Worm (Caenorhabditis elegans) whole organism, mixed stage, embryonic: ENCODE measurements around the gene srdh-1.

Source experiments
- blmp-1 ChIP-seq: fragments of 150-350 bp; optimal IDR thresholded peaks from 2 replicates; lab custom pipeline; 2014; ENCODE audit warnings: missing biosample characterization, missing genetic modification characterization
- ceh-83 ChIP-seq: fragments of 200-800 bp; sonication (Bioruptor generic); optimal IDR thresholded peaks from 2 replicates; lab custom pipeline; 2018; ENCODE audit warnings: mild to moderate bottlenecking, missing genetic modification characterization, missing compliant biosample characterization
- hlh-1 ChIP-seq: fragments of 150-350 bp; optimal IDR thresholded peaks from 2 replicates; lab custom pipeline; 2014; ENCODE audit warnings: missing biosample characterization, missing genetic modification reagents, missing genetic modification characterization
- mep-1 ChIP-seq: fragments of 150-350 bp; optimal IDR thresholded peaks from 2 replicates; lab custom pipeline; 2017; ENCODE audit warnings: missing biosample characterization, missing genetic modification reagents, missing genetic modification characterization, inconsistent platforms
- nhr-12 ChIP-seq: fragments of 150-350 bp; optimal IDR thresholded peaks from 2 replicates; lab custom pipeline; 2014; ENCODE audit warnings: missing biosample characterization, missing genetic modification characterization
- nhr-28 ChIP-seq: fragments of 150-350 bp; optimal IDR thresholded peaks from 2 replicates; lab custom pipeline; 2014; ENCODE audit warnings: missing biosample characterization, missing genetic modification characterization
- nhr-76 ChIP-seq: sonication (generic microtip); optimal IDR thresholded peaks from 2 replicates; lab custom pipeline; 2017; ENCODE audit warnings: missing biosample characterization, missing genetic modification characterization
- sptf-1 ChIP-seq: sonication (generic microtip); optimal IDR thresholded peaks from 2 replicates; lab custom pipeline; 2017; ENCODE audit warnings: mild to moderate bottlenecking, missing genetic modification characterization, moderate library complexity, missing compliant biosample characterization
- unc-39 ChIP-seq: fragments of 150-350 bp; optimal IDR thresholded peaks from 2 replicates; lab custom pipeline; 2014; ENCODE audit warnings: missing biosample characterization, missing genetic modification characterization
- ztf-11 ChIP-seq: fragments of 150-350 bp; optimal IDR thresholded peaks from 2 replicates; lab custom pipeline; 2014; ENCODE audit warnings: missing biosample characterization, missing genetic modification characterization

- TF ChIP-seq nhr-28 (tag; lab: Kevin White, UChicago) (no peak), ztf-11 (tag; lab: Kevin White, UChicago) (no peak), ceh-83 (GFP tag; lab: Kevin White, UChicago) (no peak), hlh-1 (no peak), mep-1 (tag; lab: Kevin White, UChicago) (no peak), nhr-12 (tag; lab: Kevin White, UChicago) (no peak), nhr-76 (tag; lab: Kevin White, UChicago) (no peak), sptf-1 (no peak), unc-39 (tag; lab: Kevin White, UChicago) (no peak), blmp-1 (no peak)
Measured at ce11 chrII:8238155-8238554, 26.3 kb upstream of the srdh-1 start, which contains the start of gene nlp-5.
